Fruit fly (Drosophila melanogaster) whole organism, prepupa: ENCODE measurements around the gene Cbl.
A peak's percentile ranks its signal among the peaks of the same experiment; 100 is the strongest.

Experiments used
- CG10631 ChIP-seq: fragments of 200-800 bp; sonication (Bioruptor generic); optimal IDR thresholded peaks from 2 replicates; lab custom pipeline; 2016; ENCODE audit warnings: missing biosample characterization, missing genetic modification characterization
- CG10669 ChIP-seq: fragments of 200-800 bp; sonication (Bioruptor generic); optimal IDR thresholded peaks from 3 replicates; lab custom pipeline; 2018; ENCODE audit warnings: missing biosample characterization, mild to moderate bottlenecking, missing genetic modification characterization, moderate library complexity
- CG11294 ChIP-seq: fragments of 200-800 bp; sonication (Bioruptor generic); IDR thresholded peaks from 2 replicates; pipeline ENCODE4 v1.3.6; 2022; ENCODE audit warnings: missing biosample characterization, missing genetic modification characterization
- CG11762 ChIP-seq: fragments of 200-800 bp; sonication (Bioruptor generic); optimal IDR thresholded peaks from 3 replicates; lab custom pipeline; 2016; ENCODE audit warnings: missing biosample characterization, missing genetic modification characterization; ENCODE audit not compliant: insufficient read depth
- CG11902 ChIP-seq: fragments of 200-800 bp; sonication (Bioruptor generic); optimal IDR thresholded peaks from 3 replicates; lab custom pipeline; 2016; ENCODE audit warnings: missing biosample characterization, missing genetic modification characterization
- CG15336 ChIP-seq: fragments of 200-800 bp; sonication (Bioruptor generic); IDR thresholded peaks from 2 replicates; pipeline ENCODE4 v1.3.6; 2022; ENCODE audit warnings: missing biosample characterization, missing genetic modification characterization
- CG16779 ChIP-seq: fragments of 200-800 bp; sonication (Bioruptor generic); optimal IDR thresholded peaks from 3 replicates; lab custom pipeline; 2017; ENCODE audit warnings: missing biosample characterization, mild to moderate bottlenecking, missing genetic modification characterization
- CG3032 ChIP-seq: fragments of 200-800 bp; optimal IDR thresholded peaks from 2 replicates; lab custom pipeline; 2019; ENCODE audit warnings: missing biosample characterization, mild to moderate bottlenecking, missing genetic modification characterization, moderate library complexity
- CG31627 ChIP-seq: fragments of 200-800 bp; sonication (Bioruptor generic); optimal IDR thresholded peaks from 3 replicates; lab custom pipeline; 2016; ENCODE audit warnings: missing biosample characterization, missing genetic modification characterization
- CG32006 ChIP-seq: fragments of 200-800 bp; sonication (Bioruptor generic); optimal IDR thresholded peaks from 3 replicates; lab custom pipeline; 2017; ENCODE audit warnings: missing biosample characterization, mild to moderate bottlenecking, missing genetic modification characterization
- CG34406 ChIP-seq: fragments of 200-800 bp; sonication (Bioruptor generic); optimal IDR thresholded peaks from 3 replicates; lab custom pipeline; 2016; ENCODE audit warnings: missing biosample characterization, missing genetic modification characterization
- CG4318 ChIP-seq: fragments of 200-800 bp; sonication (Bioruptor generic); optimal IDR thresholded peaks from 3 replicates; lab custom pipeline; 2017; ENCODE audit warnings: missing biosample characterization, mild to moderate bottlenecking, missing genetic modification characterization
- CG6792 ChIP-seq: fragments of 200-800 bp; sonication (Bioruptor generic); optimal IDR thresholded peaks from 3 replicates; lab custom pipeline; 2016; ENCODE audit warnings: missing biosample characterization, missing genetic modification characterization
- CG6808 ChIP-seq: fragments of 200-800 bp; sonication (Bioruptor generic); optimal IDR thresholded peaks from 3 replicates; lab custom pipeline; 2017; ENCODE audit warnings: missing biosample characterization, missing genetic modification characterization, mild to moderate bottlenecking, moderate library complexity, missing genetic modification reagents
- CG7368 ChIP-seq: fragments of 200-800 bp; sonication (Bioruptor generic); optimal IDR thresholded peaks from 3 replicates; lab custom pipeline; 2016; ENCODE audit warnings: missing biosample characterization, missing genetic modification characterization
- CG8119 ChIP-seq: fragments of 200-800 bp; sonication (Bioruptor generic); IDR thresholded peaks from 3 replicates; pipeline ENCODE4 v1.3.6; 2022; ENCODE audit warnings: missing biosample characterization, missing genetic modification characterization
- CG9139 ChIP-seq: fragments of 200-800 bp; sonication (Bioruptor generic); optimal IDR thresholded peaks from 3 replicates; lab custom pipeline; 2017; ENCODE audit warnings: missing biosample characterization, mild to moderate bottlenecking, missing genetic modification characterization
- Eip75B ChIP-seq: fragments of 200-800 bp; sonication (Bioruptor generic); optimal IDR thresholded peaks from 3 replicates; lab custom pipeline; 2016; ENCODE audit warnings: missing biosample characterization, missing genetic modification characterization
- Eip93F ChIP-seq: fragments of 200-800 bp; sonication (Bioruptor generic); optimal IDR thresholded peaks from 2 replicates; lab custom pipeline; 2016; ENCODE audit warnings: missing biosample characterization, mild to moderate bottlenecking, missing genetic modification characterization
- Ets21C ChIP-seq: fragments of 200-800 bp; sonication (Bioruptor generic); optimal IDR thresholded peaks from 3 replicates; lab custom pipeline; 2016; ENCODE audit warnings: missing biosample characterization, missing genetic modification characterization
- Ets96B ChIP-seq: fragments of 200-800 bp; optimal IDR thresholded peaks from 2 replicates; lab custom pipeline; 2019; ENCODE audit warnings: missing biosample characterization, mild to moderate bottlenecking, missing genetic modification characterization, moderate library complexity
- Gug ChIP-seq: fragments of 200-800 bp; sonication (Bioruptor generic); IDR thresholded peaks from 2 replicates; pipeline ENCODE4 v1.3.6; 2022; ENCODE audit warnings: missing biosample characterization, missing genetic modification characterization
- Hr39 ChIP-seq: fragments of 200-800 bp; sonication (Bioruptor generic); optimal IDR thresholded peaks from 2 replicates; lab custom pipeline; 2016; ENCODE audit warnings: missing biosample characterization, missing genetic modification characterization
- Hr4 ChIP-seq: fragments of 200-800 bp; sonication (Bioruptor generic); optimal IDR thresholded peaks from 3 replicates; lab custom pipeline; 2016; ENCODE audit warnings: missing biosample characterization, missing genetic modification characterization
- Lpt ChIP-seq: fragments of 200-800 bp; sonication (Bioruptor generic); optimal IDR thresholded peaks from 3 replicates; lab custom pipeline; 2016; ENCODE audit warnings: missing biosample characterization, missing genetic modification characterization
- OdsH ChIP-seq: fragments of 200-800 bp; sonication (Bioruptor generic); optimal IDR thresholded peaks from 3 replicates; lab custom pipeline; 2016; ENCODE audit warnings: missing biosample characterization, missing genetic modification characterization
- Smox ChIP-seq: fragments of 200-800 bp; sonication (Bioruptor generic); optimal IDR thresholded peaks from 3 replicates; lab custom pipeline; 2016; ENCODE audit warnings: missing biosample characterization, missing genetic modification characterization
- Sox102F ChIP-seq: fragments of 200-800 bp; sonication (Bioruptor generic); optimal IDR thresholded peaks from 2 replicates; lab custom pipeline; 2016; ENCODE audit warnings: missing biosample characterization, mild to moderate bottlenecking, missing genetic modification characterization
- Sox14 ChIP-seq: fragments of 200-800 bp; sonication (Bioruptor generic); optimal IDR thresholded peaks from 3 replicates; lab custom pipeline; 2016; ENCODE audit warnings: missing biosample characterization, missing genetic modification characterization
- Sox15 ChIP-seq: fragments of 200-800 bp; sonication (Bioruptor generic); optimal IDR thresholded peaks from 3 replicates; lab custom pipeline; 2016; ENCODE audit warnings: missing biosample characterization, missing genetic modification characterization
- achi ChIP-seq: fragments of 200-800 bp; sonication (Bioruptor generic); optimal IDR thresholded peaks from 3 replicates; lab custom pipeline; 2016; ENCODE audit warnings: missing biosample characterization, missing genetic modification characterization
- acj6 ChIP-seq: fragments of 200-800 bp; sonication (Bioruptor generic); optimal IDR thresholded peaks from 3 replicates; lab custom pipeline; 2016; ENCODE audit warnings: missing biosample characterization, missing genetic modification characterization
- cyc ChIP-seq: fragments of 200-800 bp; sonication (Bioruptor generic); optimal IDR thresholded peaks from 3 replicates; lab custom pipeline; 2016; ENCODE audit warnings: missing biosample characterization, missing genetic modification characterization
- dsx ChIP-seq: fragments of 200-800 bp; optimal IDR thresholded peaks from 3 replicates; lab custom pipeline; 2019; ENCODE audit warnings: missing biosample characterization, mild to moderate bottlenecking, missing genetic modification characterization, moderate library complexity; ENCODE audit not compliant: poor library complexity, severe bottlenecking
- eg ChIP-seq: fragments of 200-800 bp; sonication (Bioruptor generic); IDR thresholded peaks from 3 replicates; pipeline ENCODE4 v1.3.6; 2022; ENCODE audit warnings: missing biosample characterization, missing genetic modification characterization
- esn ChIP-seq: fragments of 200-800 bp; sonication (Bioruptor generic); optimal IDR thresholded peaks from 2 replicates; lab custom pipeline; 2016; ENCODE audit warnings: missing biosample characterization, mild to moderate bottlenecking, missing genetic modification characterization, moderate library complexity
- fd59A ChIP-seq: fragments of 200-800 bp; sonication (Bioruptor generic); optimal IDR thresholded peaks from 2 replicates; lab custom pipeline; 2017; ENCODE audit warnings: missing biosample characterization, mild to moderate bottlenecking, missing genetic modification characterization, missing genetic modification reagents
- fkh ChIP-seq: fragments of 200-800 bp; sonication (Bioruptor generic); optimal IDR thresholded peaks from 3 replicates; lab custom pipeline; 2017; ENCODE audit warnings: missing biosample characterization, mild to moderate bottlenecking, missing genetic modification characterization, moderate library complexity
- lz ChIP-seq: fragments of 200-800 bp; sonication (Bioruptor generic); optimal IDR thresholded peaks from 3 replicates; lab custom pipeline; 2016; ENCODE audit warnings: missing biosample characterization, missing genetic modification characterization
- net ChIP-seq: fragments of 200-800 bp; sonication (Bioruptor generic); optimal IDR thresholded peaks from 3 replicates; lab custom pipeline; 2016; ENCODE audit warnings: missing biosample characterization, missing genetic modification characterization
- salr ChIP-seq, 2 experiments: fragments of 200-800 bp; sonication (Bioruptor generic); optimal IDR thresholded peaks; 3 replicates each; lab custom pipeline; 2016 to 2018; ENCODE audit warnings: missing biosample characterization in 2 of 2, missing genetic modification characterization in 2 of 2, mild to moderate bottlenecking in 1 of 2
- spab ChIP-seq: fragments of 200-800 bp; sonication (Bioruptor generic); optimal IDR thresholded peaks from 2 replicates; lab custom pipeline; 2017; ENCODE audit warnings: missing biosample characterization, mild to moderate bottlenecking, missing genetic modification characterization, missing genetic modification reagents
- ss ChIP-seq, 2 experiments: fragments of 200-800 bp; sonication (Bioruptor generic); optimal IDR thresholded peaks; 2 replicates in 1 of 2; 3 replicates in 1 of 2; lab custom pipeline; 2017 to 2018; ENCODE audit warnings: mild to moderate bottlenecking in 2 of 2, missing biosample characterization in 2 of 2, missing genetic modification characterization in 2 of 2, moderate library complexity in 1 of 2
- topi ChIP-seq: fragments of 200-800 bp; sonication (Bioruptor generic); optimal IDR thresholded peaks from 3 replicates; lab custom pipeline; 2016; ENCODE audit warnings: missing biosample characterization, missing genetic modification characterization
- vri ChIP-seq: fragments of 200-800 bp; sonication (Bioruptor generic); optimal IDR thresholded peaks from 3 replicates; lab custom pipeline; 2016; ENCODE audit warnings: missing biosample characterization, mild to moderate bottlenecking, missing genetic modification characterization

Gene Cbl

DNA sequence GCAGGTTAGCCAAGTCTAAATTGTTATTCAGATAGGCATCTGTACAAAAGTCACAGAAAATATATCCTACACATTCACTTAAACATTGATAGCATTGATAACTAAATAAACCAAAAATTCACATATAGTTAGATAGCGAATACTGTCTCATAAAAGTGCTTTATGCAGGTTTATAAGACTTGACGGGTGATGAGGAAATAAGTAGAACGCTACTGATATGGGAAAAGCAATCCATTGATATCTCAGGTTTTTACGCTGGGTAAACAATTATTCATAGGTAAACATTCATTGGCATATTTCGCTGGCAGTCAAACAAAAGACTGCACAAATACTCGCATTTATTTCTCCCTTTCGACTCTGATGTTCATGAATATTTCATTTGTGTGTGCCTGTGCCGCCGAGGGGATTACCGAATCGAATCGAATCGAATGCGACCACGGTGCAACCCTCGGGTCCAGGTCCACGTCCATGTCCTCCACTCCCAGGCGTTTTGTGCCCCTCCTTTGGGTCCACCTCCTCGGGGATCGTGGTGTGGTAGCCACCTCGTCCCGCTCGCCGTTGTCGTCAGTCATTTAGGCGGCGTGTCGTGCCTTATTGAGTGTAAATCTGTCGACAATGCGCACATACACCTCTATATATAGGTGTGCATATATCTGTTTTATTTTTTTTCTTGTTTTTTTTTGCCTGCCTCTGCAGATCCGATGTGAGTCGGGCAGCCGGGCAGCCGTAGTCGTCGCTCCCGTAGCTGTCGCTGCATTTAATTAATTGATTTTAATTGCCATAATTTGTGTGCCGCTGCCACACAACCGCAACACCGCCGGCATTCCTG, 35.5 kb downstream of the Cbl start (continued):
- TF ChIP-seq CG11294 (no peak), OdsH (GFP tag; lab: Kevin White, UChicago) (peak; percentile 35), Eip93F (GFP tag; lab: Kevin White, UChicago) (no peak), Smox (GFP tag; lab: Kevin White, UChicago) (peak; percentile 21), CG3032 (tag; lab: Kevin White, UChicago) (peak; percentile 24), CG10631 (peak; percentile 61), Lpt (GFP tag; lab: Kevin White, UChicago) (peak; percentile 43), Hr4 (peak; percentile 55), Ets21C (GFP tag; lab: Kevin White, UChicago) (peak; percentile 36), CG10669 (peak; percentile 52), Ets96B (peak; percentile 39), CG6808 (peak; percentile 21), Hr39 (GFP tag; lab: Kevin White, UChicago) (peak; percentile 44), CG9139 (peak; percentile 59), cyc (peak; percentile 30), Sox14 (GFP tag; lab: Kevin White, UChicago) (peak; percentile 41), eg (no peak), CG4318 (GFP tag; lab: Kevin White, UChicago) (peak; percentile 36), CG31627 (peak; percentile 47), esn (GFP tag; lab: Kevin White, UChicago) (peak; percentile 57), lz (GFP tag; lab: Kevin White, UChicago) (peak; percentile 40), CG15336 (GFP tag; lab: Robert Waterston, UW) (no peak), CG32006 (GFP tag; lab: Kevin White, UChicago) (peak; percentile 69), salr (GFP tag; optimal IDR thresholded peaks at IDR 0.05; lab: Kevin White, UChicago) (peak in 1 of 2 experiments; percentile 17), CG7368 (GFP tag; lab: Kevin White, UChicago) (no peak), Sox15 (GFP tag; lab: Kevin White, UChicago) (peak; percentile 21), CG34406 (GFP tag; lab: Kevin White, UChicago) (no peak), topi (GFP tag; lab: Kevin White, UChicago) (peak; percentile 8), vri (GFP tag; lab: Kevin White, UChicago) (peak; percentile 33), fkh (GFP tag; lab: Kevin White, UChicago) (no peak), Sox102F (GFP tag; lab: Kevin White, UChicago) (no peak), CG6792 (GFP tag; lab: Kevin White, UChicago) (no peak), spab (peak; percentile 35), net (GFP tag; lab: Kevin White, UChicago) (no peak), Gug (GFP tag; lab: Robert Waterston, UW) (peak; percentile 17; the same call in 1 of the 2 replicates)

DNA sequence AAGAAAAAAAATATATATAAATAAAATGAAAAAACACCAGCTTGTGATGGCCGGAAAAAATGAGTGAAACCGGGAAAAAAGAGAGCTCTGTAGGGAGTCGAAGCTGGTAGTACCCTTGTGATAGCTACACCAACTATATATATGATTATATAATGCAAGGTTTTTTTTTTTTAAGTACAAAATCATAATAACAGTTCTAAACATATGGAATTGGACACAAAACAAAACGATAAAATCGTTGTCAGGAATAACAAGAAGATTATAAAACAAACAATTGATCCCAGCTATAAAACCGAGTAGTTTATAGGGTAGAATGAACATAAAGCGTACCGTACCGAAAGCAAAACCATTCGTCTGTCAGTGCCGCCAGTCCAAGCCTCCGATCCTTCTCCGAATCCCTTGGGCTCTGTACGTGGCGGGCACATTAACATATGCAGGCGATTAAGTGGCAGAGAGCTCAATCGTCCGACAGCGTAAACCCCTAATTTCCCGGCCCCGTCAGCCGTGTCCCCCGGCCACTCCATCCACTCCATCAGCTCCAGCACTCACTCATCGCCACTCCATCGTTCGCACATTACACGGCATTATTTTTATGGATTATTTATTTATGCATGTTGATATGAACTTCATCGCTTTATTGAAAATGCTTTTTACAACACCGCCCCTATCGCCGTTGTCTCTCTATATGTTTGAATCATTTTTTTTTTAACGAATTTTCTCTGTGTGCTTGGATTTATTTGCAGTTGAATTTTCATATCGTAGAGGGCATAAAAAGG, 36.7 kb downstream of the Cbl start:
- TF ChIP-seq CG7368 (GFP tag; lab: Kevin White, UChicago) (no peak), CG11294 (no peak), CG10631 (no peak), eg (no peak), CG34406 (GFP tag; lab: Kevin White, UChicago) (peak; percentile 47), ss (GFP tag; optimal IDR thresholded peaks at IDR 0.05; lab: Kevin White, UChicago) (peak in 1 of 2 experiments; percentile 38), CG8119 (peak; percentile 27; the same call in 1 of the 3 replicates), Sox15 (GFP tag; lab: Kevin White, UChicago) (no peak), acj6 (GFP tag; lab: Kevin White, UChicago) (no peak), achi (GFP tag; lab: Kevin White, UChicago) (no peak), CG11902 (GFP tag; lab: Kevin White, UChicago) (no peak), Eip93F (GFP tag; lab: Kevin White, UChicago) (no peak), CG11762 (peak; percentile 22), CG15336 (GFP tag; lab: Robert Waterston, UW) (no peak), OdsH (GFP tag; lab: Kevin White, UChicago) (no peak), esn (GFP tag; lab: Kevin White, UChicago) (peak; percentile 51), fd59A (GFP tag; lab: Kevin White, UChicago) (no peak), CG6792 (GFP tag; lab: Kevin White, UChicago) (peak; percentile 22), CG16779 (tag; lab: Kevin White, UChicago) (no peak), dsx (GFP tag; lab: Kevin White, UChicago) (no peak), Eip75B (GFP tag; lab: Kevin White, UChicago) (peak; percentile 7), Ets21C (GFP tag; lab: Kevin White, UChicago) (no peak), Sox14 (GFP tag; lab: Kevin White, UChicago) (peak; percentile 15), Sox102F (GFP tag; lab: Kevin White, UChicago) (peak; percentile 14)
